Fruit fly (Drosophila melanogaster) whole organism, embryonic: Measurements from ENCODE around the gene CG6511.
A peak's percentile ranks its signal among the peaks of the same experiment; 100 is the strongest.

Experiments used
- Adf1 ChIP-seq: fragments of 200-800 bp; sonication (Bioruptor generic); IDR thresholded peaks from 2 replicates; pipeline ENCODE4 v1.3.6; 2022; ENCODE audit warnings: missing biosample characterization, missing genetic modification characterization
- Antp ChIP-seq: fragments of 200-800 bp; sonication (Bioruptor generic); optimal IDR thresholded peaks from 3 replicates; lab custom pipeline; 2016; ENCODE audit warnings: missing biosample characterization, missing genetic modification characterization
- Atf6 ChIP-seq: fragments of 200-800 bp; sonication (Bioruptor generic); IDR thresholded peaks from 2 replicates; pipeline ENCODE4 v1.3.6; 2022; ENCODE audit warnings: missing biosample characterization, missing genetic modification characterization
- CG11504 ChIP-seq: fragments of 200-800 bp; sonication (Bioruptor generic); optimal IDR thresholded peaks from 3 replicates; lab custom pipeline; 2019; ENCODE audit warnings: missing biosample characterization, mild to moderate bottlenecking, missing genetic modification characterization, moderate library complexity
- CG11696 ChIP-seq: fragments of 200-800 bp; sonication (Bioruptor generic); IDR thresholded peaks from 2 replicates; pipeline ENCODE4 v1.3.6; 2022; ENCODE audit warnings: missing biosample characterization, missing genetic modification characterization
- CG12071 ChIP-seq: fragments of 200-800 bp; sonication (Bioruptor generic); optimal IDR thresholded peaks from 3 replicates; lab custom pipeline; 2018; ENCODE audit warnings: missing biosample characterization, mild to moderate bottlenecking, missing genetic modification characterization
- CG12104 ChIP-seq: fragments of 200-800 bp; sonication (Bioruptor generic); optimal IDR thresholded peaks from 3 replicates; lab custom pipeline; 2016; ENCODE audit warnings: missing biosample characterization, missing genetic modification characterization
- CG12744 ChIP-seq: fragments of 200-800 bp; sonication (Bioruptor generic); optimal IDR thresholded peaks from 2 replicates; lab custom pipeline; 2016; ENCODE audit warnings: missing biosample characterization, missing genetic modification characterization
- CG13624 ChIP-seq: fragments of 200-800 bp; sonication (Bioruptor generic); optimal IDR thresholded peaks from 2 replicates; lab custom pipeline; 2016; ENCODE audit warnings: missing biosample characterization, missing genetic modification characterization
- CG13775 ChIP-seq: fragments of 200-800 bp; sonication (Bioruptor generic); optimal IDR thresholded peaks from 3 replicates; lab custom pipeline; 2017; ENCODE audit warnings: missing biosample characterization, mild to moderate bottlenecking, missing genetic modification characterization
- CG14667 ChIP-seq: fragments of 200-800 bp; sonication (Bioruptor generic); IDR thresholded peaks from 2 replicates; pipeline ENCODE4 v1.3.6; 2022; ENCODE audit warnings: missing biosample characterization, missing genetic modification characterization
- CG16815 ChIP-seq: fragments of 200-800 bp; sonication (Bioruptor generic); optimal IDR thresholded peaks from 3 replicates; lab custom pipeline; 2017; ENCODE audit warnings: missing biosample characterization, mild to moderate bottlenecking, missing genetic modification characterization
- CG32767 ChIP-seq: fragments of 200-800 bp; sonication (Bioruptor generic); IDR thresholded peaks from 2 replicates; pipeline ENCODE4 v1.3.6; 2022; ENCODE audit warnings: missing biosample characterization, missing genetic modification characterization
- CG3281 ChIP-seq: fragments of 200-800 bp; sonication (Bioruptor generic); optimal IDR thresholded peaks from 3 replicates; lab custom pipeline; 2017; ENCODE audit warnings: missing biosample characterization, mild to moderate bottlenecking, missing genetic modification characterization
- CG6765 ChIP-seq: fragments of 200-800 bp; sonication (Bioruptor generic); optimal IDR thresholded peaks from 3 replicates; lab custom pipeline; 2017; ENCODE audit warnings: missing biosample characterization, mild to moderate bottlenecking, missing genetic modification characterization
- CG6854 ChIP-seq: fragments of 200-800 bp; sonication (Bioruptor generic); optimal IDR thresholded peaks from 3 replicates; lab custom pipeline; 2017; ENCODE audit warnings: missing biosample characterization, mild to moderate bottlenecking, missing genetic modification characterization
- CG8290 ChIP-seq, 3 experiments: fragments of 200-800 bp; sonication (Bioruptor generic); optimal IDR thresholded peaks; 2 replicates each; lab custom pipeline; 2016 to 2019; ENCODE audit warnings: missing biosample characterization in 3 of 3, missing genetic modification characterization in 3 of 3, mild to moderate bottlenecking in 2 of 3, moderate library complexity in 1 of 3
- CoRest ChIP-seq: fragments of 200-800 bp; sonication (Bioruptor generic); optimal IDR thresholded peaks from 3 replicates; lab custom pipeline; 2018; ENCODE audit warnings: missing biosample characterization, mild to moderate bottlenecking, missing genetic modification characterization, moderate library complexity
- Dll ChIP-seq: fragments of 200-800 bp; sonication (Bioruptor generic); IDR thresholded peaks from 4 replicates; pipeline ENCODE4 v1.3.6; 2022; ENCODE audit warnings: missing biosample characterization, missing genetic modification characterization; ENCODE audit not compliant: partially characterized antibody
- Fer3 ChIP-seq: fragments of 200-800 bp; sonication (Bioruptor generic); optimal IDR thresholded peaks from 2 replicates; lab custom pipeline; 2018; ENCODE audit warnings: missing biosample characterization, mild to moderate bottlenecking, missing genetic modification characterization, moderate library complexity
- Jarid2 ChIP-seq: fragments of 200-800 bp; sonication (Bioruptor generic); optimal IDR thresholded peaks from 3 replicates; lab custom pipeline; 2017; ENCODE audit warnings: mild to moderate bottlenecking, missing biosample characterization, missing genetic modification reagents, missing genetic modification characterization
- Med ChIP-seq: fragments of 200-800 bp; sonication (Bioruptor generic); peaks from one replicate; lab custom pipeline; 2016; ENCODE audit warnings: missing biosample characterization, missing genetic modification characterization, mild to moderate bottlenecking, inconsistent platforms, moderate library complexity
- Myb ChIP-seq: fragments of 200-800 bp; sonication (Bioruptor generic); optimal IDR thresholded peaks from 2 replicates; lab custom pipeline; 2016; ENCODE audit warnings: missing biosample characterization, missing genetic modification characterization
- Pdp1 ChIP-seq, 2 experiments: fragments of 200-800 bp; sonication (Bioruptor generic); optimal IDR thresholded peaks; 3 replicates each; lab custom pipeline; 2016; ENCODE audit warnings: missing biosample characterization in 2 of 2, missing genetic modification characterization in 2 of 2, mild to moderate bottlenecking in 1 of 2, moderate library complexity in 1 of 2
- Sox100B ChIP-seq: fragments of 200-800 bp; sonication (Bioruptor generic); optimal IDR thresholded peaks from 3 replicates; lab custom pipeline; 2018; ENCODE audit warnings: missing biosample characterization, mild to moderate bottlenecking, missing genetic modification characterization
- Sry-δ ChIP-seq: fragments of 200-800 bp; sonication (Bioruptor generic); optimal IDR thresholded peaks from 2 replicates; lab custom pipeline; 2016; ENCODE audit warnings: missing biosample characterization, missing genetic modification characterization
- Vsx1 ChIP-seq: fragments of 200-800 bp; sonication (Bioruptor generic); optimal IDR thresholded peaks from 2 replicates; lab custom pipeline; 2017; ENCODE audit warnings: missing biosample characterization, mild to moderate bottlenecking, missing genetic modification characterization, missing genetic modification reagents
- ab ChIP-seq: fragments of 200-800 bp; sonication (Bioruptor generic); optimal IDR thresholded peaks from 2 replicates; lab custom pipeline; 2016; ENCODE audit warnings: missing biosample characterization, missing genetic modification characterization
- al ChIP-seq: fragments of 200-800 bp; sonication (Bioruptor generic); IDR thresholded peaks from 2 replicates; pipeline ENCODE4 v1.3.6; 2022; ENCODE audit warnings: missing biosample characterization, missing genetic modification characterization
- bcd ChIP-seq: fragments of 200-800 bp; sonication (Bioruptor generic); optimal IDR thresholded peaks from 2 replicates; lab custom pipeline; 2017; ENCODE audit warnings: missing biosample characterization, mild to moderate bottlenecking, missing genetic modification characterization
- dmrt99B ChIP-seq: fragments of 200-800 bp; sonication (Bioruptor generic); optimal IDR thresholded peaks from 2 replicates; lab custom pipeline; 2018; ENCODE audit warnings: missing biosample characterization, mild to moderate bottlenecking, missing genetic modification characterization, moderate library complexity
- gem ChIP-seq: fragments of 200-800 bp; sonication (Bioruptor generic); optimal IDR thresholded peaks from 2 replicates; lab custom pipeline; 2019; ENCODE audit warnings: missing biosample characterization, mild to moderate bottlenecking, missing genetic modification characterization, moderate library complexity
- jigr1 ChIP-seq: fragments of 200-800 bp; sonication (Bioruptor generic); IDR thresholded peaks from 3 replicates; pipeline ENCODE4 v1.3.6; 2022; ENCODE audit warnings: missing biosample characterization, missing genetic modification characterization
- kah ChIP-seq: fragments of 200-800 bp; sonication (Bioruptor generic); optimal IDR thresholded peaks from 2 replicates; lab custom pipeline; 2018; ENCODE audit warnings: missing biosample characterization, mild to moderate bottlenecking, missing genetic modification characterization
- phol ChIP-seq: fragments of 200-800 bp; sonication (Bioruptor generic); optimal IDR thresholded peaks from 3 replicates; lab custom pipeline; 2018; ENCODE audit warnings: missing biosample characterization, mild to moderate bottlenecking, missing genetic modification characterization, moderate library complexity
- row ChIP-seq: fragments of 200-800 bp; sonication (Bioruptor generic); IDR thresholded peaks from 3 replicates; pipeline ENCODE4 v1.3.6; 2022; ENCODE audit warnings: missing biosample characterization, missing genetic modification characterization
- scrt ChIP-seq: fragments of 200-800 bp; sonication (Bioruptor generic); optimal IDR thresholded peaks from 2 replicates; lab custom pipeline; 2018; ENCODE audit warnings: missing biosample characterization, mild to moderate bottlenecking, missing genetic modification characterization, moderate library complexity
- shn ChIP-seq: fragments of 200-800 bp; sonication (Bioruptor generic); optimal IDR thresholded peaks from 3 replicates; lab custom pipeline; 2016; ENCODE audit warnings: missing biosample characterization, missing genetic modification characterization
- tx ChIP-seq: fragments of 200-800 bp; sonication (Bioruptor generic); optimal IDR thresholded peaks from 2 replicates; lab custom pipeline; 2016; ENCODE audit warnings: missing biosample characterization, missing genetic modification characterization
- zfh2 ChIP-seq: fragments of 200-800 bp; sonication (Bioruptor generic); optimal IDR thresholded peaks from 2 replicates; lab custom pipeline; 2016; ENCODE audit warnings: missing biosample characterization, missing genetic modification characterization

The CG6511 gene

dm6 chr3L:8767876-8768275 is 46.8 kb downstream of the CG6511 start (continued):
- TF ChIP-seq jigr1 (0 out of 3 replicates have a peak, but pooled peaks have one; percentile 39), scrt (GFP tag; lab: Kevin White, UChicago) (peak; percentile 28), CG12744 (GFP tag; lab: Kevin White, UChicago) (peak; percentile 14), CG3281 (GFP tag; lab: Kevin White, UChicago) (peak; percentile 70), ab (GFP tag; lab: Kevin White, UChicago) (no peak), al (GFP tag; lab: Robert Waterston, UW) (peak; percentile 17; the same call in 1 of the 2 replicates), CG6765 (peak; percentile 42), Sox100B (peak; percentile 14), CG12104 (GFP tag; lab: Kevin White, UChicago) (peak; percentile 16), CG11504 (peak; percentile 64), gem (tag; lab: Kevin White, UChicago) (peak; percentile 60), CoRest (tag; lab: Kevin White, UChicago) (peak; percentile 67), Dll (GFP tag; lab: Robert Waterston, UW) (no peak), Atf6 (GFP tag; lab: Robert Waterston, UW) (peak; percentile 55; the same call in 1 of the 2 replicates), CG8290 (GFP tag; optimal IDR thresholded peaks at IDR 0.05; lab: Kevin White, UChicago) (no peak), CG8290 (tag; optimal IDR thresholded peaks at IDR 0.05; lab: Kevin White, UChicago) (peak in 1 of 2 experiments; percentile 65), phol (peak; percentile 12), CG32767 (GFP tag; lab: Robert Waterston, UW) (peak; percentile 48; the same call in 1 of the 2 replicates), Antp (GFP tag; lab: Kevin White, UChicago) (peak; percentile 31), tx (GFP tag; lab: Kevin White, UChicago) (peak; percentile 10), bcd (GFP tag; lab: Kevin White, UChicago) (peak; percentile 54), Sry-δ (GFP tag; lab: Kevin White, UChicago) (peak; percentile 15), CG14667 (peak; percentile 8; the same call in 1 of the 2 replicates), Vsx1 (GFP tag; lab: Kevin White, UChicago) (peak; percentile 39), CG13624 (peak; percentile 21), shn (peak; percentile 24), zfh2 (GFP tag; lab: Kevin White, UChicago) (peak; percentile 72), kah (GFP tag; lab: Kevin White, UChicago) (no peak), CG11696 (GFP tag; lab: Robert Waterston, UW) (no peak), dmrt99B (tag; lab: Kevin White, UChicago) (peak; percentile 42), Adf1 (GFP tag; lab: Robert Waterston, UW) (peak; percentile 59), Fer3 (tag; lab: Kevin White, UChicago) (peak; percentile 35), CG12071 (GFP tag; lab: Kevin White, UChicago) (peak; percentile 12), Myb (GFP tag; lab: Kevin White, UChicago) (peak; percentile 52), CG6854 (GFP tag; lab: Kevin White, UChicago) (peak; percentile 20), CG16815 (GFP tag; lab: Kevin White, UChicago) (peak; percentile 46), Med (peak; percentile 85), Jarid2 (GFP tag; lab: Kevin White, UChicago) (no peak), row (GFP tag; lab: Robert Waterston, UW) (peak; percentile 70), CG13775 (GFP tag; lab: Kevin White, UChicago) (peak; percentile 50), Pdp1 (GFP tag; optimal IDR thresholded peaks at IDR 0.05; lab: Kevin White, UChicago) (peak; percentile 34 to 37)
- TF ChIP-seq, all 482 proteins: peak for 159
